Fruit fly (Drosophila melanogaster) whole organism, wandering third instar larva: ENCODE results near the gene flw.

Experiments used
- Abd-B ChIP-seq: fragments of >200 bp; optimal IDR thresholded peaks from 2 replicates; lab custom pipeline; 2017; ENCODE audit warnings: missing biosample characterization, missing genetic modification characterization
- GATAd ChIP-seq: sonication (Bioruptor generic); optimal IDR thresholded peaks from 2 replicates; lab custom pipeline; 2016; ENCODE audit warnings: missing biosample characterization, missing genetic modification characterization
- HLH106 ChIP-seq: fragments of 200-800 bp; optimal IDR thresholded peaks from 3 replicates; lab custom pipeline; 2019; ENCODE audit warnings: missing biosample characterization, mild to moderate bottlenecking, missing genetic modification characterization, moderate library complexity
- Hnf4 ChIP-seq: fragments of 200-800 bp; sonication (Bioruptor generic); optimal IDR thresholded peaks from 2 replicates; lab custom pipeline; 2016; ENCODE audit warnings: missing biosample characterization, mild to moderate bottlenecking, missing genetic modification characterization
- Hr78 ChIP-seq: fragments of >200 bp; optimal IDR thresholded peaks from 2 replicates; lab custom pipeline; 2017; ENCODE audit warnings: missing biosample characterization, missing genetic modification characterization
- Hr83 ChIP-seq: fragments of 200-300 bp; sonication (Bioruptor generic); optimal IDR thresholded peaks from 2 replicates; lab custom pipeline; 2016; ENCODE audit warnings: missing biosample characterization, mild to moderate bottlenecking, missing genetic modification characterization, moderate library complexity; ENCODE audit not compliant: poor library complexity, severe bottlenecking
- Jra ChIP-seq: sonication (Bioruptor generic); optimal IDR thresholded peaks from 2 replicates; lab custom pipeline; 2016; ENCODE audit warnings: missing biosample characterization, missing genetic modification characterization
- Mio ChIP-seq: sonication (Bioruptor generic); optimal IDR thresholded peaks from 2 replicates; lab custom pipeline; 2016; ENCODE audit warnings: missing biosample characterization, missing genetic modification characterization
- Myc ChIP-seq: fragments of >200 bp; optimal IDR thresholded peaks from 2 replicates; lab custom pipeline; 2017
- N ChIP-seq: fragments of >200 bp; optimal IDR thresholded peaks from 2 replicates; lab custom pipeline; 2018; ENCODE audit warnings: missing biosample characterization, missing external identifiers, missing genetic modification characterization
- OdsH ChIP-seq: fragments of 200-800 bp; sonication (Bioruptor generic); optimal IDR thresholded peaks from 2 replicates; lab custom pipeline; 2016; ENCODE audit warnings: missing biosample characterization, mild to moderate bottlenecking, missing genetic modification characterization
- Rel ChIP-seq, 2 experiments: fragments of 200-800 bp; sonication (Bioruptor generic) in 1 of 2; optimal IDR thresholded peaks; 2 replicates in 1 of 2; 3 replicates in 1 of 2; lab custom pipeline; 2016 to 2019; ENCODE audit warnings: mild to moderate bottlenecking in 2 of 2, missing biosample characterization in 2 of 2, missing genetic modification characterization in 2 of 2, moderate library complexity in 1 of 2
- Sp1 ChIP-seq: fragments of 200-800 bp; sonication (Bioruptor generic); optimal IDR thresholded peaks from 3 replicates; lab custom pipeline; 2019; ENCODE audit warnings: missing biosample characterization, mild to moderate bottlenecking, missing genetic modification characterization, moderate library complexity
- Vsx2 ChIP-seq: fragments of 200-300, 225-300 bp; sonication (Bioruptor generic); optimal IDR thresholded peaks from 2 replicates; lab custom pipeline; 2018; ENCODE audit warnings: missing biosample characterization, missing genetic modification characterization; ENCODE audit not compliant: partially characterized antibody
- br ChIP-seq: fragments of 200-800 bp; sonication (Bioruptor generic); optimal IDR thresholded peaks from 2 replicates; lab custom pipeline; 2016; ENCODE audit warnings: missing biosample characterization, missing genetic modification characterization
- brk ChIP-seq: fragments of 200-800 bp; sonication (Bioruptor generic); optimal IDR thresholded peaks from 2 replicates; lab custom pipeline; 2016; ENCODE audit warnings: missing biosample characterization, mild to moderate bottlenecking, missing genetic modification characterization
- dl ChIP-seq, 2 experiments: fragments of 175-275, 200-275 bp in 1 of 2; fragments of 200-275 bp in 1 of 2; sonication (Bioruptor generic); optimal IDR thresholded peaks; lab custom pipeline; 2018; ENCODE audit warnings: mild to moderate bottlenecking in 2 of 2, missing biosample characterization in 2 of 2, missing genetic modification characterization in 2 of 2, moderate library complexity in 2 of 2; ENCODE audit not compliant: partially characterized antibody in 2 of 2, insufficient read depth in 1 of 2
- dmrt93B ChIP-seq: fragments of 200-800 bp; sonication (Bioruptor generic); optimal IDR thresholded peaks from 2 replicates; lab custom pipeline; 2018; ENCODE audit warnings: missing biosample characterization, mild to moderate bottlenecking, missing genetic modification characterization
- ey ChIP-seq: fragments of 200-800 bp; sonication (Bioruptor generic); optimal IDR thresholded peaks from 2 replicates; lab custom pipeline; 2016; ENCODE audit warnings: missing biosample characterization, missing genetic modification characterization
- foxo ChIP-seq, 2 experiments: fragments of 200-800 bp; sonication (Bioruptor generic); optimal IDR thresholded peaks; 2 replicates in 1 of 2; 3 replicates in 1 of 2; lab custom pipeline; 2016 to 2017; ENCODE audit warnings: missing biosample characterization in 2 of 2, missing genetic modification characterization in 2 of 2
- fru ChIP-seq: fragments of 200-800 bp; sonication (Bioruptor generic); optimal IDR thresholded peaks from 3 replicates; lab custom pipeline; 2016; ENCODE audit warnings: missing biosample characterization, mild to moderate bottlenecking, missing genetic modification characterization
- h ChIP-seq: fragments of 200-800 bp; sonication (Bioruptor generic); optimal IDR thresholded peaks from 3 replicates; lab custom pipeline; 2016; ENCODE audit warnings: missing biosample characterization, mild to moderate bottlenecking, missing genetic modification characterization
- jim ChIP-seq: fragments of 175-275, 200-325 bp; sonication (Bioruptor generic); optimal IDR thresholded peaks from 2 replicates; lab custom pipeline; 2016; ENCODE audit warnings: missing biosample characterization, mild to moderate bottlenecking, missing genetic modification characterization
- lola ChIP-seq: fragments of >200 bp; optimal IDR thresholded peaks from 2 replicates; lab custom pipeline; 2017; ENCODE audit warnings: missing biosample characterization, missing genetic modification characterization
- pan ChIP-seq: fragments of >200 bp; optimal IDR thresholded peaks from 2 replicates; lab custom pipeline; 2017
- psq ChIP-seq: fragments of 200-800 bp; sonication (Bioruptor generic); optimal IDR thresholded peaks from 3 replicates; lab custom pipeline; 2017; ENCODE audit warnings: missing biosample characterization, mild to moderate bottlenecking, missing genetic modification characterization, moderate library complexity
- rgr ChIP-seq: fragments of 200-800 bp; sonication (Bioruptor generic); optimal IDR thresholded peaks from 3 replicates; lab custom pipeline; 2016; ENCODE audit warnings: missing biosample characterization, mild to moderate bottlenecking, missing genetic modification characterization
- tai ChIP-seq: sonication (Bioruptor generic); optimal IDR thresholded peaks from 2 replicates; lab custom pipeline; 2016; ENCODE audit warnings: missing biosample characterization, missing genetic modification characterization
- woc ChIP-seq: sonication (Bioruptor generic); optimal IDR thresholded peaks from 2 replicates; lab custom pipeline; 2016; ENCODE audit warnings: missing biosample characterization, mild to moderate bottlenecking, missing genetic modification characterization

Gene flw

DNA sequence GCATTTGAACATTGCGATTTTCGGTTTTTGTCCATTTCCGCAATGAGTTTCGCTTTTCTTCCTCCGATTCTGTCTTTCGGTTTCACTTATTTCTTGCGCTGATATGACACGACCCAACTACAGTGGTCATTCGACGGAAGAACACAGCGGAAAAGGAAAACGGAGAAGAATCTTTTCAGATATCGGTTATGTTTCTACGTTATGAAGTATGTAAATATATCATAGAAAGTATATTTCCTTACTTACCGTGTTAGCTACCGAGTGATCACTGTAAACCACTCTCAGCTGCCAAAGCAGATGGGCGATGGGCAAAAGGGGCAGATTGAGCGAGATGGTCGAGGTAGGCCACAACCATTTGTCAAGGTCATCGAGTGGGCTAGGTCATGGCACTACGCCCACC lies 1.9 kb downstream of the flw start:
- TF ChIP-seq Hr78 (GFP tag; lab: Kevin White, UChicago) (no peak), foxo (GFP tag; optimal IDR thresholded peaks at IDR 0.05; lab: Kevin White, UChicago) (peak in 1 of 2 experiments; percentile 70), OdsH (peak; percentile 53), GATAd (GFP tag; lab: Kevin White, UChicago) (peak; percentile 2), Rel (GFP tag; optimal IDR thresholded peaks at IDR 0.05; lab: Kevin White, UChicago) (no peak), Rel (tag; optimal IDR thresholded peaks at IDR 0.05; lab: Kevin White, UChicago) (no peak), pan (lab: Kevin White, UChicago) (no peak), fru (GFP tag; lab: Kevin White, UChicago) (peak; percentile 65), Sp1 (GFP tag; lab: Kevin White, UChicago) (no peak), woc (GFP tag; lab: Kevin White, UChicago) (peak; percentile 2), rgr (GFP tag; lab: Kevin White, UChicago) (peak; percentile 57), psq (GFP tag; lab: Kevin White, UChicago) (peak; percentile 47), HLH106 (tag; lab: Kevin White, UChicago) (peak; percentile 42), ey (GFP tag; lab: Kevin White, UChicago) (peak; percentile 65), dmrt93B (GFP tag; lab: Kevin White, UChicago) (peak; percentile 23), Hnf4 (GFP tag; lab: Kevin White, UChicago) (peak; percentile 56), br (peak; percentile 39), h (GFP tag; lab: Kevin White, UChicago) (peak; percentile 69)

DNA sequence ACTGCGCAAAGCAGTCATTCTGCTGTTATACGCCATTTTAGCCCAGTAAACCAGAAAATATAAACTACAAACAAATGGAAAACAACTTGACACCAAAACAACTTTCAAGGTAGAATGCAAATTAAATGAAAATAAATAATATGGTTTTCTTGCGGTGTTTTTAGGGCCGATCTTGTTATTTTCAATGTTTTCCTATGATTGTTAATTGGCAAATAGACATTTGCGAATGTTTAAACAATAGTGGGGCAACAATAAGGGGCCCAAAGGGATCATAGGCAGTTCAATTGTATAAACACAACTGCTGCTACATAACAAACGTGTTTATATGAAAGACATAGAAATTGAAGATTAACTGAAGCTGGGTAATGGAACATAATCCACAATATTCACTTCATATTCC lies 11.1 kb downstream of the flw start:
- TF ChIP-seq h (GFP tag; lab: Kevin White, UChicago) = no peak
- TF ChIP-seq Rel (GFP tag; optimal IDR thresholded peaks at IDR 0.05; lab: Kevin White, UChicago) = no peak
- no peak for TF ChIP-seq Rel (tag; optimal IDR thresholded peaks at IDR 0.05; lab: Kevin White, UChicago)
- no peak for TF ChIP-seq HLH106 (tag; lab: Kevin White, UChicago)
- no peak for TF ChIP-seq fru (GFP tag; lab: Kevin White, UChicago)
- no peak for TF ChIP-seq jim (GFP tag; lab: Kevin White, UChicago)
- no peak for TF ChIP-seq Myc (lab: Kevin White, UChicago)
- no peak for TF ChIP-seq dl (GFP tag; optimal IDR thresholded peaks at IDR 0.05; lab: Kevin White, UChicago; ENCODE audit: insufficient read depth in 1 of 2, partially characterized antibody in 2 of 2)
- TF ChIP-seq Mio (GFP tag; lab: Kevin White, UChicago) = no peak
- TF ChIP-seq br = no peak
- no peak for TF ChIP-seq brk (GFP tag; lab: Kevin White, UChicago)
- TF ChIP-seq Abd-B (GFP tag; lab: Kevin White, UChicago) = no peak
- TF ChIP-seq pan (lab: Kevin White, UChicago) = no peak
- no peak for TF ChIP-seq rgr (GFP tag; lab: Kevin White, UChicago)
- TF ChIP-seq GATAd (GFP tag; lab: Kevin White, UChicago) = no peak
- no peak for TF ChIP-seq Vsx2
- TF ChIP-seq, all 38 proteins: peak for 0

dm6 chrX:10397514-10398133 lies 11.9 kb downstream of the flw start:
- TF ChIP-seq ey (GFP tag; lab: Kevin White, UChicago) (peak; percentile 1), rgr (GFP tag; lab: Kevin White, UChicago) (peak; percentile 24), HLH106 (tag; lab: Kevin White, UChicago) (peak; percentile 37), fru (GFP tag; lab: Kevin White, UChicago) (peak; percentile 30), OdsH (peak; percentile 5), lola (GFP tag; lab: Kevin White, UChicago) (no peak), tai (GFP tag; lab: Kevin White, UChicago) (no peak), Hr83 (no peak), psq (GFP tag; lab: Kevin White, UChicago) (peak; percentile 12), Sp1 (GFP tag; lab: Kevin White, UChicago) (peak; percentile 27), foxo (GFP tag; optimal IDR thresholded peaks at IDR 0.05; lab: Kevin White, UChicago) (peak in 1 of 2 experiments; percentile 22), h (GFP tag; lab: Kevin White, UChicago) (peak; percentile 15)

DNA sequence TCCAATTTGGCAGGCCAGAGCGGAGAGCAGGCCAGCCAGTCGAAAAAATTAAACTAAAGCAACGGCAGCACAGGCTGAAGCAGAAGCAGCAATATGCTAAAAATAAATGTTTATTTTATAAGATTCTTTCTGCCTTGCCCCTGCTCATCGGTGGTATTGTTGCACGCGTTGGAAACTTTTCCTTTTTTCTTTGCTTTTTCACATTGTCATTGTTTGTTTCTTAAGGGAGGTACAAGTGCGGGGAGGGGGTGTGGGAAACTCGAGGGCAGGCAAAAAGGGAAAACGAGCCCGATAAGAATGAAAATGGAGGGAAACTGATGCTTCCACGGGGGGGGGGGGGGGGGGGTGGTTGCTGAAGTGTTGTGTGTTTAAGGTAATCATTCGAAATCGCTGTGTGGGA lies 13.2 kb downstream of the flw start:
- no peak for TF ChIP-seq lola (GFP tag; lab: Kevin White, UChicago)
- no peak for TF ChIP-seq woc (GFP tag; lab: Kevin White, UChicago)
- TF ChIP-seq Myc (lab: Kevin White, UChicago) = no peak
- TF ChIP-seq Jra (GFP tag; lab: Kevin White, UChicago) = no peak
- no peak for TF ChIP-seq Hr78 (GFP tag; lab: Kevin White, UChicago)
- no peak for TF ChIP-seq rgr (GFP tag; lab: Kevin White, UChicago)
- no peak for TF ChIP-seq N (GFP tag; lab: Kevin White, UChicago)
- TF ChIP-seq Hr83 = no peak
